Worm (Caenorhabditis elegans) whole organism, L1 larva: ENCODE results near the gene rab-37.

ENCODE experiments used
- C16A3.4 ChIP-seq: fragments of 150-350 bp; optimal IDR thresholded peaks from 2 replicates; lab custom pipeline; 2014; ENCODE audit warnings: missing biosample characterization, missing genetic modification characterization
- C34B4.2 ChIP-seq: sonication (generic microtip); optimal IDR thresholded peaks from 2 replicates; lab custom pipeline; 2017; ENCODE audit warnings: mild to moderate bottlenecking, missing genetic modification characterization, missing compliant biosample characterization
- F16B12.6 ChIP-seq: fragments of 150-350 bp; optimal IDR thresholded peaks from 2 replicates; lab custom pipeline; 2014; ENCODE audit warnings: missing biosample characterization, missing genetic modification characterization
- alr-1 ChIP-seq: fragments of 200-800 bp; sonication (Bioruptor generic); optimal IDR thresholded peaks from 2 replicates; lab custom pipeline; 2018; ENCODE audit warnings: borderline replicate concordance, mild to moderate bottlenecking, missing genetic modification characterization, missing compliant biosample characterization
- aly-2 ChIP-seq: fragments of 150-350 bp; optimal IDR thresholded peaks from 2 replicates; lab custom pipeline; 2014; ENCODE audit warnings: missing biosample characterization, missing genetic modification characterization
- ama-1 ChIP-seq: fragments of 150-350 bp; optimal IDR thresholded peaks from 2 replicates; lab custom pipeline; 2014
- ceh-8 ChIP-seq: fragments of 200-800 bp; sonication (Bioruptor generic); optimal IDR thresholded peaks from 2 replicates; lab custom pipeline; 2018; ENCODE audit warnings: mild to moderate bottlenecking, missing genetic modification characterization, moderate library complexity, missing compliant biosample characterization
- ceh-88 ChIP-seq: fragments of 200-800 bp; sonication (Bioruptor generic); IDR thresholded peaks from 2 replicates; pipeline ENCODE4 v1.3.6; 2022; ENCODE audit warnings: missing genetic modification characterization, missing compliant biosample characterization
- ces-1 ChIP-seq: fragments of 150-350 bp; optimal IDR thresholded peaks from 2 replicates; lab custom pipeline; 2014; ENCODE audit warnings: missing biosample characterization, missing genetic modification reagents, missing genetic modification characterization
- dpl-1 ChIP-seq, 3 experiments: fragments of 150-350 bp in 2 of 3; sonication (generic microtip) in 1 of 3; optimal IDR thresholded peaks; 2 replicates each; lab custom pipeline; 2014 to 2017; ENCODE audit warnings: missing biosample characterization in 3 of 3, missing genetic modification characterization in 3 of 3, missing genetic modification reagents in 3 of 3
- efl-1 ChIP-seq, 4 experiments: fragments of 150-350 bp; optimal IDR thresholded peaks in 3 of 4; peaks in 1 of 4; 1 replicate in 1 of 4; 2 replicates in 3 of 4; lab custom pipeline; 2014; ENCODE audit warnings: missing biosample characterization in 2 of 4, missing genetic modification characterization in 2 of 4, missing genetic modification reagents in 2 of 4
- efl-3 ChIP-seq: fragments of 200-800 bp; sonication (Bioruptor generic); optimal IDR thresholded peaks from 2 replicates; lab custom pipeline; 2018; ENCODE audit warnings: mild to moderate bottlenecking, missing genetic modification characterization, missing compliant biosample characterization
- elt-3 ChIP-seq, 6 experiments: fragments of 150-350 bp in 1 of 6; sonication (generic microtip); optimal IDR thresholded peaks; 2 replicates each; lab custom pipeline; 2017 to 2018; ENCODE audit warnings: missing biosample characterization in 6 of 6, missing genetic modification characterization in 6 of 6, inconsistent platforms in 1 of 6
- ets-5 ChIP-seq: fragments of 200-800 bp; sonication (Bioruptor generic); IDR thresholded peaks from 2 replicates; pipeline ENCODE4 v1.3.6; 2022; ENCODE audit warnings: missing genetic modification characterization, missing compliant biosample characterization
- fkh-10 ChIP-seq: sonication (generic microtip); optimal IDR thresholded peaks from 2 replicates; lab custom pipeline; 2017; ENCODE audit warnings: missing biosample characterization, missing genetic modification reagents, missing genetic modification characterization
- fkh-8 ChIP-seq: sonication (generic microtip); optimal IDR thresholded peaks from 2 replicates; lab custom pipeline; 2016; ENCODE audit warnings: mild to moderate bottlenecking, missing genetic modification characterization, missing compliant biosample characterization
- hlh-17 ChIP-seq: fragments of 200-800 bp; sonication (Bioruptor generic); optimal IDR thresholded peaks from 2 replicates; lab custom pipeline; 2018; ENCODE audit warnings: missing genetic modification characterization, mild to moderate bottlenecking, missing compliant biosample characterization, moderate library complexity, borderline replicate concordance
- hpl-2 ChIP-seq: fragments of 150-350 bp; optimal IDR thresholded peaks from 2 replicates; lab custom pipeline; 2014; ENCODE audit warnings: missing biosample characterization, missing genetic modification reagents, missing genetic modification characterization
- irx-1 ChIP-seq: sonication (generic microtip); optimal IDR thresholded peaks from 2 replicates; lab custom pipeline; 2016; ENCODE audit warnings: missing genetic modification characterization, missing compliant biosample characterization
- lin-13 ChIP-seq: fragments of 150-350 bp; optimal IDR thresholded peaks from 2 replicates; lab custom pipeline; 2014; ENCODE audit warnings: missing biosample characterization, missing genetic modification reagents, missing genetic modification characterization
- lin-15B ChIP-seq: fragments of 150-350 bp; sonication (generic microtip); optimal IDR thresholded peaks from 3 replicates; lab custom pipeline; 2014; ENCODE audit warnings: missing biosample characterization, missing genetic modification characterization
- lin-35 ChIP-seq, 2 experiments: fragments of 150-350 bp; optimal IDR thresholded peaks; 2 replicates each; lab custom pipeline; 2014; ENCODE audit warnings: missing biosample characterization in 2 of 2, missing genetic modification characterization in 2 of 2, missing genetic modification reagents in 2 of 2
- lin-39 ChIP-seq: fragments of 150-350 bp; optimal IDR thresholded peaks from 2 replicates; lab custom pipeline; 2014; ENCODE audit warnings: missing biosample characterization, missing genetic modification reagents, missing genetic modification characterization
- lir-3 ChIP-seq: sonication (generic microtip); optimal IDR thresholded peaks from 2 replicates; lab custom pipeline; 2016; ENCODE audit warnings: mild to moderate bottlenecking, missing genetic modification characterization, moderate library complexity, missing compliant biosample characterization; ENCODE audit not compliant: poor library complexity
- nhr-11 ChIP-seq: fragments of 150-350 bp; optimal IDR thresholded peaks from 2 replicates; lab custom pipeline; 2014; ENCODE audit warnings: missing biosample characterization, missing genetic modification characterization
- nhr-12 ChIP-seq: sonication (generic microtip); optimal IDR thresholded peaks from 2 replicates; lab custom pipeline; 2017; ENCODE audit warnings: missing biosample characterization, missing genetic modification characterization
- nhr-19 ChIP-seq: fragments of 200-800 bp; sonication (Bioruptor generic); conservative IDR thresholded peaks from 2 replicates; pipeline ENCODE4 v1.3.6; 2022; ENCODE audit warnings: missing genetic modification characterization, missing compliant biosample characterization
- nhr-28 ChIP-seq: fragments of 150-350 bp; optimal IDR thresholded peaks from 2 replicates; lab custom pipeline; 2014; ENCODE audit warnings: missing biosample characterization, missing genetic modification characterization
- nhr-47 ChIP-seq: sonication (generic microtip); optimal IDR thresholded peaks from 2 replicates; lab custom pipeline; 2016; ENCODE audit warnings: mild to moderate bottlenecking, missing genetic modification characterization, moderate library complexity, missing compliant biosample characterization
- nhr-71 ChIP-seq: sonication (generic microtip); optimal IDR thresholded peaks from 2 replicates; lab custom pipeline; 2016; ENCODE audit warnings: mild to moderate bottlenecking, missing genetic modification characterization, moderate library complexity, missing compliant biosample characterization
- nhr-85 ChIP-seq: sonication (generic microtip); peaks from one replicate; lab custom pipeline; 2016; ENCODE audit warnings: missing genetic modification characterization, inconsistent platforms, missing compliant biosample characterization
- nhr-90 ChIP-seq: sonication (generic microtip); optimal IDR thresholded peaks from 2 replicates; lab custom pipeline; 2016; ENCODE audit warnings: mild to moderate bottlenecking, missing genetic modification characterization, missing compliant biosample characterization; ENCODE audit not compliant: poor library complexity
- rnt-1 ChIP-seq: sonication (generic microtip); optimal IDR thresholded peaks from 2 replicates; lab custom pipeline; 2016; ENCODE audit warnings: mild to moderate bottlenecking, missing genetic modification characterization, moderate library complexity, missing compliant biosample characterization
- skn-1 ChIP-seq: fragments of 150-350 bp; optimal IDR thresholded peaks from 2 replicates; lab custom pipeline; 2014; ENCODE audit warnings: missing biosample characterization, missing genetic modification characterization
- snpc-4 ChIP-seq: fragments of 150-350 bp; optimal IDR thresholded peaks from 2 replicates; lab custom pipeline; 2014; ENCODE audit warnings: missing biosample characterization, missing genetic modification characterization
- snu-23 ChIP-seq: sonication (generic microtip); optimal IDR thresholded peaks from 2 replicates; lab custom pipeline; 2016; ENCODE audit warnings: missing genetic modification characterization, missing compliant biosample characterization
- swsn-7 ChIP-seq: sonication (generic microtip); optimal IDR thresholded peaks from 2 replicates; lab custom pipeline; 2016; ENCODE audit warnings: missing genetic modification characterization, missing compliant biosample characterization
- tbx-2 ChIP-seq: sonication (generic microtip); optimal IDR thresholded peaks from 2 replicates; lab custom pipeline; 2016; ENCODE audit warnings: missing genetic modification characterization, missing compliant biosample characterization
- unc-130 ChIP-seq: fragments of 150-350 bp; optimal IDR thresholded peaks from 2 replicates; lab custom pipeline; 2017; ENCODE audit warnings: missing biosample characterization, missing genetic modification characterization, inconsistent platforms
- unc-30 ChIP-seq: sonication (generic microtip); optimal IDR thresholded peaks from 2 replicates; lab custom pipeline; 2017; ENCODE audit warnings: missing biosample characterization, missing genetic modification characterization
- unc-98 ChIP-seq: fragments of 200-800 bp; sonication (Bioruptor generic); IDR thresholded peaks from 2 replicates; pipeline ENCODE4 v1.3.6; 2022; ENCODE audit warnings: missing genetic modification characterization, missing compliant biosample characterization
- ztf-11 ChIP-seq, 2 experiments: sonication (generic microtip); optimal IDR thresholded peaks; 2 replicates each; lab custom pipeline; 2016 to 2017; ENCODE audit warnings: missing genetic modification characterization in 2 of 2, missing biosample characterization in 1 of 2, missing compliant biosample characterization in 1 of 2

Gene rab-37

DNA sequence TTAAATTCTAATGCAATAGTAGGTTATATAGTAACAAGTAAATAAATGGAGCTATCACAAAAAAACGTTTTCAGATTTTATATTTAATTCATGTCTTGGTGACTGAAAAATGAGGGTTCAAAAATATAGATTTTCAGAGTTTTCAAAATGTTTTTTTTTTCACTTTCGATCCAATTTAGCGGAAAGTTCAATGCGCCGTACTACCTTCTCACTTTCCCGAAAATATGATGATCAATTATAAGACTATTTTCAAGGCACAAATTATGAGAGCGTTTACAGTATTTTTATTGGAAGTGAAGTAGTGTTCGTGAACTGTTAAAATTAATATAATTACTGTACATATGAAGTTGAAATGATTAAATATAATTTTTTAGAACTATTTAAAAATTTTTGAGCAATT is 42.6 kb downstream of the rab-37 start:
- no peak for TF ChIP-seq efl-3 (GFP tag; lab: Kevin White, UChicago)
- peak; percentile 10 for TF ChIP-seq nhr-71 (tag; lab: Kevin White, UChicago)
- no peak for TF ChIP-seq swsn-7 (tag; lab: Kevin White, UChicago)
- TF ChIP-seq lir-3 (tag; lab: Kevin White, UChicago): no peak
- no peak for TF ChIP-seq tbx-2 (tag; lab: Kevin White, UChicago)
- no peak for TF ChIP-seq dpl-1 (GFP tag; optimal IDR thresholded peaks at IDR 0.05; lab: Kevin White, UChicago)
- TF ChIP-seq hpl-2: no peak
- peak; percentile 23 for TF ChIP-seq nhr-90 (tag; lab: Kevin White, UChicago)
- TF ChIP-seq elt-3 (tag; optimal IDR thresholded peaks at IDR 0.05; lab: Kevin White, UChicago): no peak
- no peak for TF ChIP-seq rnt-1 (tag; lab: Kevin White, UChicago)
- TF ChIP-seq ceh-8: no peak
- no peak for TF ChIP-seq lin-15B
- no peak for TF ChIP-seq F16B12.6 (tag; lab: Kevin White, UChicago)
- TF ChIP-seq nhr-11: no peak
- TF ChIP-seq unc-98: no peak
- no peak for TF ChIP-seq efl-1 (optimal IDR thresholded peaks at IDR 0.05; lab: Kevin White, UChicago)
- no peak for TF ChIP-seq efl-1 (GFP tag; optimal IDR thresholded peaks at IDR 0.05 in 1 of 2; lab: Kevin White, UChicago)
- TF ChIP-seq nhr-28: no peak
- TF ChIP-seq nhr-19 (GFP tag; lab: Robert Waterston, UW): no peak; the same call in 1 of the 2 replicates
- no peak for TF ChIP-seq unc-30
- TF ChIP-seq nhr-12 (tag; lab: Kevin White, UChicago): no peak
- TF ChIP-seq nhr-47 (tag; lab: Kevin White, UChicago): no peak
- TF ChIP-seq C16A3.4 (tag; lab: Kevin White, UChicago): no peak
- TF ChIP-seq skn-1 (tag; lab: Kevin White, UChicago): no peak
- no peak for TF ChIP-seq unc-130 (tag; lab: Kevin White, UChicago)
- peak; percentile 83 for TF ChIP-seq aly-2 (tag; lab: Kevin White, UChicago)
- TF ChIP-seq lin-39 (tag; lab: Kevin White, UChicago): no peak
- no peak for TF ChIP-seq irx-1 (tag; lab: Kevin White, UChicago)
- TF ChIP-seq ceh-88 (GFP tag; lab: Robert Waterston, UW): peak; percentile 14; the same call in 1 of the 2 replicates
- TF ChIP-seq snpc-4 (tag; lab: Kevin White, UChicago): no peak
- TF ChIP-seq ets-5 (GFP tag; lab: Robert Waterston, UW): no peak
- no peak for TF ChIP-seq hlh-17 (GFP tag; lab: Kevin White, UChicago)
- TF ChIP-seq fkh-8 (tag; lab: Kevin White, UChicago): no peak
- TF ChIP-seq lin-35 (GFP tag; optimal IDR thresholded peaks at IDR 0.05; lab: Kevin White, UChicago): no peak
- TF ChIP-seq ama-1 (lab: Kevin White, UChicago): no peak
- TF ChIP-seq ztf-11 (tag; optimal IDR thresholded peaks at IDR 0.05; lab: Kevin White, UChicago): no peak
- no peak for TF ChIP-seq alr-1 (tag; lab: Kevin White, UChicago)
- TF ChIP-seq snu-23: peak; percentile 5
- TF ChIP-seq lin-13 (GFP tag; lab: Kevin White, UChicago): peak; percentile 2
- no peak for TF ChIP-seq ces-1
- no peak for TF ChIP-seq C34B4.2 (tag; lab: Kevin White, UChicago)
- TF ChIP-seq fkh-10 (GFP tag; lab: Kevin White, UChicago): no peak
- TF ChIP-seq, all 84 proteins: peak for 6

DNA sequence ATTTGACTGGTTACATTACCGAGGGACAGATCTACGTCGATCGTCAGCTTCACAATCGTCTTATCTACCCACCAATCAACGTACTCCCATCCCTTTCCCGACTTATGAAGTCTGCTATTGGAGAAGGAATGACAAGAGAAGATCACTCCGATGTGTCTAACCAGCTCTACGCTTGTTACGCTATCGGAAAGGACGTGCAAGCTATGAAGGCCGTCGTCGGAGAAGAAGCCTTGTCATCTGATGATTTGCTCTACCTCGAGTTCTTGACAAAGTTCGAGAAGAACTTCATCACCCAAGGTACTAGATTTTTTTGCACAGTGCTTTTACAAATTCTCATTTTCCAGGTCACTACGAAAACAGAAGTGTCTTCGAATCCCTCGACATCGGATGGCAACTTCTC is 43.4 kb downstream of the rab-37 start:
- TF ChIP-seq nhr-85 (tag; lab: Kevin White, UChicago): peak; percentile 16
- no peak for TF ChIP-seq skn-1 (tag; lab: Kevin White, UChicago)
